Fruit fly (Drosophila melanogaster) whole organism, embryonic: ENCODE data around the gene Sema5c.

Experiments
- ATbp ChIP-seq: fragments of 200-800 bp; sonication (Bioruptor generic); optimal IDR thresholded peaks from 2 replicates; lab custom pipeline; 2017; ENCODE audit warnings: missing biosample characterization, mild to moderate bottlenecking, missing genetic modification characterization, missing genetic modification reagents
- B-H2 ChIP-seq: fragments of 200-800 bp; sonication (Bioruptor generic); optimal IDR thresholded peaks from 2 replicates; lab custom pipeline; 2018; ENCODE audit warnings: missing biosample characterization, mild to moderate bottlenecking, missing genetic modification characterization
- BtbVII ChIP-seq: fragments of 200-800 bp; sonication (Bioruptor generic); optimal IDR thresholded peaks from 3 replicates; lab custom pipeline; 2017; ENCODE audit warnings: missing biosample characterization, mild to moderate bottlenecking, missing genetic modification characterization
- CG10267 ChIP-seq: fragments of 200-800 bp; sonication (Bioruptor generic); optimal IDR thresholded peaks from 2 replicates; lab custom pipeline; 2018; ENCODE audit warnings: missing biosample characterization, mild to moderate bottlenecking, missing genetic modification characterization, moderate library complexity
- CG10565 ChIP-seq: fragments of 200-800 bp; sonication (Bioruptor generic); optimal IDR thresholded peaks from 3 replicates; lab custom pipeline; 2016; ENCODE audit warnings: missing biosample characterization, mild to moderate bottlenecking, missing genetic modification characterization
- CG10959 ChIP-seq: fragments of 200-800 bp; sonication (Bioruptor generic); IDR thresholded peaks from 2 replicates; pipeline ENCODE4 v1.3.6; 2022; ENCODE audit warnings: missing biosample characterization, missing genetic modification characterization
- CG11696 ChIP-seq: fragments of 200-800 bp; sonication (Bioruptor generic); IDR thresholded peaks from 2 replicates; pipeline ENCODE4 v1.3.6; 2022; ENCODE audit warnings: missing biosample characterization, missing genetic modification characterization
- CG12744 ChIP-seq: fragments of 200-800 bp; sonication (Bioruptor generic); optimal IDR thresholded peaks from 2 replicates; lab custom pipeline; 2016; ENCODE audit warnings: missing biosample characterization, missing genetic modification characterization
- CG15269 ChIP-seq: fragments of 200-800 bp; sonication (Bioruptor generic); optimal IDR thresholded peaks from 2 replicates; lab custom pipeline; 2018; ENCODE audit warnings: missing biosample characterization, mild to moderate bottlenecking, missing genetic modification characterization, moderate library complexity
- CG1647 ChIP-seq: fragments of 200-800 bp; sonication (Bioruptor generic); optimal IDR thresholded peaks from 3 replicates; lab custom pipeline; 2016; ENCODE audit warnings: missing biosample characterization, missing genetic modification characterization
- CG17568 ChIP-seq: fragments of 200-800 bp; sonication (Bioruptor generic); optimal IDR thresholded peaks from 2 replicates; lab custom pipeline; 2018; ENCODE audit warnings: missing biosample characterization, mild to moderate bottlenecking, missing genetic modification characterization, moderate library complexity
- CG2712 ChIP-seq: fragments of 200-800 bp; optimal IDR thresholded peaks from 3 replicates; lab custom pipeline; 2019; ENCODE audit warnings: missing biosample characterization, mild to moderate bottlenecking, missing genetic modification characterization, moderate library complexity
- CG31224 ChIP-seq: fragments of 200-800 bp; sonication (Bioruptor generic); IDR thresholded peaks from 2 replicates; pipeline ENCODE4 v1.3.6; 2022; ENCODE audit warnings: missing biosample characterization, missing genetic modification characterization
- CG42726 ChIP-seq: fragments of 200-800 bp; sonication (Bioruptor generic); IDR thresholded peaks from 2 replicates; pipeline ENCODE4 v1.3.6; 2022; ENCODE audit warnings: missing biosample characterization, missing genetic modification characterization; ENCODE audit not compliant: partially characterized antibody
- CG6272 ChIP-seq: fragments of 200-800 bp; sonication (Bioruptor generic); IDR thresholded peaks from 2 replicates; pipeline ENCODE4 v1.3.6; 2022; ENCODE audit warnings: missing biosample characterization, missing genetic modification characterization
- CG7357 ChIP-seq: fragments of 200-800 bp; sonication (Bioruptor generic); IDR thresholded peaks from 3 replicates; pipeline ENCODE4 v1.3.6; 2022; ENCODE audit warnings: missing biosample characterization, missing genetic modification characterization
- CG7786 ChIP-seq: fragments of 200-800 bp; sonication (Bioruptor generic); optimal IDR thresholded peaks from 2 replicates; lab custom pipeline; 2016; ENCODE audit warnings: missing biosample characterization, missing genetic modification characterization
- CG9932 ChIP-seq: fragments of 200-800 bp; sonication (Bioruptor generic); IDR thresholded peaks from 2 replicates; pipeline ENCODE4 v1.3.6; 2022; ENCODE audit warnings: missing biosample characterization, missing genetic modification characterization
- Dip3 ChIP-seq: fragments of 200-800 bp; sonication (Bioruptor generic); optimal IDR thresholded peaks from 3 replicates; lab custom pipeline; 2016; ENCODE audit warnings: missing biosample characterization, missing genetic modification characterization
- Hr51 ChIP-seq, 2 experiments: fragments of 200-800 bp; sonication (Bioruptor generic); optimal IDR thresholded peaks; 2 replicates in 1 of 2; 3 replicates in 1 of 2; lab custom pipeline; 2016 to 2018; ENCODE audit warnings: missing biosample characterization in 2 of 2, missing genetic modification characterization in 2 of 2, mild to moderate bottlenecking in 1 of 2, moderate library complexity in 1 of 2
- Hr78 ChIP-seq, 2 experiments: fragments of 200-800 bp in 1 of 2; fragments of >200 bp in 1 of 2; sonication (Bioruptor generic) in 1 of 2; optimal IDR thresholded peaks; 2 replicates each; lab custom pipeline; 2017 to 2019; ENCODE audit warnings: missing biosample characterization in 2 of 2, missing genetic modification characterization in 2 of 2, mild to moderate bottlenecking in 1 of 2, moderate library complexity in 1 of 2
- Lpt ChIP-seq: fragments of >200 bp; optimal IDR thresholded peaks from 2 replicates; lab custom pipeline; 2018; ENCODE audit warnings: missing biosample characterization, missing genetic modification characterization
- MESR4 ChIP-seq: fragments of 200-800 bp; sonication (Bioruptor generic); optimal IDR thresholded peaks from 2 replicates; lab custom pipeline; 2018; ENCODE audit warnings: missing biosample characterization, mild to moderate bottlenecking, missing genetic modification characterization, moderate library complexity
- Med ChIP-seq: fragments of 200-800 bp; sonication (Bioruptor generic); peaks from one replicate; lab custom pipeline; 2016; ENCODE audit warnings: missing biosample characterization, missing genetic modification characterization, mild to moderate bottlenecking, inconsistent platforms, moderate library complexity
- Myb ChIP-seq: fragments of 200-800 bp; sonication (Bioruptor generic); optimal IDR thresholded peaks from 2 replicates; lab custom pipeline; 2016; ENCODE audit warnings: missing biosample characterization, missing genetic modification characterization
- Neu2 ChIP-seq: fragments of 200-800 bp; sonication (Bioruptor generic); optimal IDR thresholded peaks from 3 replicates; lab custom pipeline; 2016; ENCODE audit warnings: missing biosample characterization, missing genetic modification characterization, borderline replicate concordance
- Nf-YA ChIP-seq: fragments of 200-800 bp; sonication (Bioruptor generic); IDR thresholded peaks from 2 replicates; pipeline ENCODE4 v1.3.6; 2022; ENCODE audit warnings: missing biosample characterization, missing genetic modification characterization
- Ravus ChIP-seq: fragments of 200-800 bp; sonication (Bioruptor generic); IDR thresholded peaks from 2 replicates; pipeline ENCODE4 v1.3.6; 2022; ENCODE audit warnings: missing biosample characterization, missing genetic modification characterization
- aop ChIP-seq: fragments of 200-800 bp; sonication (Bioruptor generic); IDR thresholded peaks from 2 replicates; pipeline ENCODE4 v1.3.6; 2022; ENCODE audit warnings: missing biosample characterization, missing genetic modification characterization
- ash1 ChIP-seq: fragments of 200-800 bp; sonication (Bioruptor generic); optimal IDR thresholded peaks from 2 replicates; lab custom pipeline; 2018; ENCODE audit warnings: missing biosample characterization, mild to moderate bottlenecking, missing genetic modification characterization
- bab2 ChIP-seq: fragments of 200-800 bp; sonication (Bioruptor generic); optimal IDR thresholded peaks from 2 replicates; lab custom pipeline; 2016; ENCODE audit warnings: missing biosample characterization, missing genetic modification characterization
- cad ChIP-seq: fragments of >200 bp; optimal IDR thresholded peaks from 2 replicates; lab custom pipeline; 2017; ENCODE audit warnings: missing biosample characterization, missing genetic modification characterization
- ci ChIP-seq: fragments of 200-800 bp; sonication (Bioruptor generic); IDR thresholded peaks from 3 replicates; pipeline ENCODE4 v1.3.6; 2022; ENCODE audit warnings: missing biosample characterization, missing genetic modification characterization
- dm ChIP-seq: fragments of 200-800 bp; sonication (Bioruptor generic); optimal IDR thresholded peaks from 3 replicates; lab custom pipeline; 2016; ENCODE audit warnings: missing biosample characterization, missing genetic modification characterization
- dmrt99B ChIP-seq: fragments of 200-800 bp; sonication (Bioruptor generic); optimal IDR thresholded peaks from 2 replicates; lab custom pipeline; 2018; ENCODE audit warnings: missing biosample characterization, mild to moderate bottlenecking, missing genetic modification characterization, moderate library complexity
- eyg ChIP-seq: fragments of 200-800 bp; sonication (Bioruptor generic); optimal IDR thresholded peaks from 3 replicates; lab custom pipeline; 2016; ENCODE audit warnings: missing biosample characterization, missing genetic modification characterization
- fd102C ChIP-seq: fragments of 200-800 bp; sonication (Bioruptor generic); optimal IDR thresholded peaks from 2 replicates; lab custom pipeline; 2018; ENCODE audit warnings: missing biosample characterization, mild to moderate bottlenecking, missing genetic modification characterization, moderate library complexity
- gro ChIP-seq: fragments of 200-800 bp; sonication (Bioruptor generic); optimal IDR thresholded peaks from 2 replicates; lab custom pipeline; 2016; ENCODE audit warnings: missing biosample characterization, missing genetic modification characterization
- hkb ChIP-seq, 2 experiments: fragments of 200-800 bp in 1 of 2; fragments of >200 bp in 1 of 2; sonication (Bioruptor generic) in 1 of 2; IDR thresholded peaks in 1 of 2; optimal IDR thresholded peaks in 1 of 2; 2 replicates each; pipeline versions ENCODE4 v1.3.6 to Lab custom; 2017 to 2022; ENCODE audit warnings: missing biosample characterization in 1 of 2, missing genetic modification characterization in 1 of 2
- lbe ChIP-seq: fragments of 200-800 bp; sonication (Bioruptor generic); optimal IDR thresholded peaks from 2 replicates; lab custom pipeline; 2016; ENCODE audit warnings: missing biosample characterization, mild to moderate bottlenecking, missing genetic modification characterization
- luna ChIP-seq: fragments of 200-800 bp; sonication (Bioruptor generic); optimal IDR thresholded peaks from 2 replicates; lab custom pipeline; 2016; ENCODE audit warnings: missing biosample characterization, missing genetic modification characterization
- sima ChIP-seq: fragments of 200-800 bp; sonication (Bioruptor generic); optimal IDR thresholded peaks from 2 replicates; lab custom pipeline; 2016; ENCODE audit warnings: missing biosample characterization, missing genetic modification characterization
- sna ChIP-seq: fragments of 200-800 bp; sonication (Bioruptor generic); IDR thresholded peaks from 2 replicates; pipeline ENCODE4 v1.3.6; 2022; ENCODE audit warnings: missing biosample characterization, missing genetic modification characterization; ENCODE audit not compliant: partially characterized antibody
- so ChIP-seq: fragments of 200-800 bp; sonication (Bioruptor generic); IDR thresholded peaks from 3 replicates; pipeline ENCODE4 v1.3.6; 2022; ENCODE audit warnings: missing biosample characterization, missing genetic modification characterization
- stwl ChIP-seq: fragments of 200-800 bp; sonication (Bioruptor generic); optimal IDR thresholded peaks from 3 replicates; lab custom pipeline; 2018; ENCODE audit warnings: missing biosample characterization, mild to moderate bottlenecking, missing genetic modification characterization, moderate library complexity
- tap ChIP-seq: fragments of 200-800 bp; optimal IDR thresholded peaks from 3 replicates; lab custom pipeline; 2019; ENCODE audit warnings: missing biosample characterization, mild to moderate bottlenecking, missing genetic modification characterization, moderate library complexity
- unc-4 ChIP-seq: fragments of 200-800 bp; sonication (Bioruptor generic); IDR thresholded peaks from 2 replicates; pipeline ENCODE4 v1.3.6; 2022; ENCODE audit warnings: missing biosample characterization, missing genetic modification characterization; ENCODE audit not compliant: partially characterized antibody

The Sema5c gene

dm6 chr3L:12056286-12057178 is 25.1 kb downstream of the Sema5c start (continued):
- TF ChIP-seq CG12744 (GFP tag; lab: Kevin White, UChicago) (peak; percentile 21), unc-4 (GFP tag; lab: Robert Waterston, UW) (no peak), ash1 (no peak), CG7786 (peak; percentile 59), fd102C (GFP tag; lab: Kevin White, UChicago) (peak; percentile 3), ATbp (GFP tag; lab: Kevin White, UChicago) (peak; percentile 78), dmrt99B (tag; lab: Kevin White, UChicago) (peak; percentile 78), B-H2 (no peak), so (GFP tag; lab: Robert Waterston, UW) (peak; percentile 30; the same call in 1 of the 3 replicates), CG15269 (peak; percentile 59), Dip3 (GFP tag; lab: Kevin White, UChicago) (peak; percentile 54), Nf-YA (GFP tag; lab: Robert Waterston, UW) (peak; percentile 5; the same call in 1 of the 2 replicates), Myb (GFP tag; lab: Kevin White, UChicago) (peak; percentile 49), dm (GFP tag; lab: Kevin White, UChicago) (peak; percentile 31), CG11696 (no peak), Lpt (GFP tag; lab: Kevin White, UChicago) (no peak), CG42726 (GFP tag; lab: Robert Waterston, UW) (peak; percentile 55; the same call in 1 of the 2 replicates), lbe (GFP tag; lab: Kevin White, UChicago) (no peak), Hr51 (GFP tag; optimal IDR thresholded peaks at IDR 0.05; lab: Kevin White, UChicago) (peak; percentile 31 to 76), sima (GFP tag; lab: Kevin White, UChicago) (no peak), bab2 (peak; percentile 67), tap (tag; lab: Kevin White, UChicago) (peak; percentile 47), BtbVII (no peak), eyg (GFP tag; lab: Kevin White, UChicago) (peak; percentile 33), CG17568 (GFP tag; lab: Kevin White, UChicago) (no peak), CG2712 (tag; lab: Kevin White, UChicago) (peak; percentile 73), cad (GFP tag; lab: Kevin White, UChicago) (no peak), sna (GFP tag; lab: Robert Waterston, UW) (no peak), stwl (tag; lab: Kevin White, UChicago) (no peak), luna (no peak), CG1647 (peak; percentile 31), Neu2 (peak; percentile 10), gro (GFP tag; lab: Kevin White, UChicago) (no peak), Med (GFP tag; lab: Kevin White, UChicago) (peak; percentile 87), ci (GFP tag; lab: Robert Waterston, UW) (peak; percentile 50), Ravus (GFP tag; lab: Robert Waterston, UW) (peak; percentile 12), CG6272 (GFP tag; lab: Robert Waterston, UW) (no peak), hkb (optimal IDR thresholded peaks at IDR 0.05; lab: Kevin White, UChicago) (no peak), hkb (GFP tag; IDR thresholded peaks at IDR 0.05; lab: Robert Waterston, UW) (0 out of 2 replicates have a peak, but pooled peaks have one; percentile 46), CG10959 (GFP tag; lab: Robert Waterston, UW) (0 out of 2 replicates have a peak, but pooled peaks have one; percentile 42), Hr78 (GFP tag; optimal IDR thresholded peaks at IDR 0.05; lab: Kevin White, UChicago) (peak in 1 of 2 experiments; percentile 59), MESR4 (GFP tag; lab: Kevin White, UChicago) (no peak), CG10267 (tag; lab: Kevin White, UChicago) (peak; percentile 77), CG9932 (GFP tag; lab: Robert Waterston, UW) (no peak; the same call in 1 of the 2 replicates), CG31224 (GFP tag; lab: Robert Waterston, UW) (no peak), aop (no peak), CG7357 (peak; percentile 48; the same call in 1 of the 3 replicates), CG10565 (GFP tag; lab: Kevin White, UChicago) (peak; percentile 18)
